Fruit fly (Drosophila melanogaster) whole organism, embryonic: ENCODE measurements around the gene Edg91.

Experiments
- CG10979 ChIP-seq: fragments of 200-800 bp; sonication (Bioruptor generic); optimal IDR thresholded peaks from 2 replicates; lab custom pipeline; 2018; ENCODE audit warnings: missing biosample characterization, mild to moderate bottlenecking, missing genetic modification characterization, moderate library complexity
- CG11696 ChIP-seq: fragments of 200-800 bp; sonication (Bioruptor generic); IDR thresholded peaks from 2 replicates; pipeline ENCODE4 v1.3.6; 2022; ENCODE audit warnings: missing biosample characterization, missing genetic modification characterization
- CG12391 ChIP-seq: fragments of 200-800 bp; sonication (Bioruptor generic); optimal IDR thresholded peaks from 3 replicates; lab custom pipeline; 2018; ENCODE audit warnings: missing biosample characterization, mild to moderate bottlenecking, missing genetic modification characterization, moderate library complexity
- CG13287 ChIP-seq: fragments of 200-800 bp; sonication (Bioruptor generic); IDR thresholded peaks from 2 replicates; pipeline ENCODE4 v1.3.6; 2022; ENCODE audit warnings: missing biosample characterization, missing genetic modification characterization; ENCODE audit not compliant: partially characterized antibody
- CG14710 ChIP-seq: fragments of 200-800 bp; sonication (Bioruptor generic); optimal IDR thresholded peaks from 3 replicates; lab custom pipeline; 2019; ENCODE audit warnings: missing biosample characterization, mild to moderate bottlenecking, missing genetic modification characterization, moderate library complexity
- CG15514 ChIP-seq: fragments of 200-800 bp; sonication (Bioruptor generic); optimal IDR thresholded peaks from 3 replicates; lab custom pipeline; 2017; ENCODE audit warnings: missing biosample characterization, missing genetic modification characterization, mild to moderate bottlenecking, moderate library complexity, missing genetic modification reagents
- CG1603 ChIP-seq: fragments of 200-800 bp; sonication (Bioruptor generic); optimal IDR thresholded peaks from 2 replicates; lab custom pipeline; 2019; ENCODE audit warnings: missing biosample characterization, mild to moderate bottlenecking, missing genetic modification characterization, moderate library complexity
- CG16813 ChIP-seq: fragments of 200-800 bp; sonication (Bioruptor generic); IDR thresholded peaks from 3 replicates; pipeline ENCODE4 v1.3.6; 2022; ENCODE audit warnings: missing biosample characterization, missing genetic modification characterization; ENCODE audit not compliant: partially characterized antibody
- CG1832 ChIP-seq: fragments of 200-800 bp; sonication (Bioruptor generic); optimal IDR thresholded peaks from 2 replicates; lab custom pipeline; 2017; ENCODE audit warnings: missing biosample characterization, mild to moderate bottlenecking, missing genetic modification characterization, inconsistent platforms
- CG2678 ChIP-seq: fragments of 200-800 bp; sonication (Bioruptor generic); optimal IDR thresholded peaks from 3 replicates; lab custom pipeline; 2019; ENCODE audit warnings: missing biosample characterization, mild to moderate bottlenecking, missing genetic modification characterization, moderate library complexity
- CG31365 ChIP-seq: fragments of 200-800 bp; sonication (Bioruptor generic); optimal IDR thresholded peaks from 2 replicates; lab custom pipeline; 2018; ENCODE audit warnings: missing biosample characterization, mild to moderate bottlenecking, missing genetic modification characterization
- CG4617 ChIP-seq: fragments of 200-800 bp; sonication (Bioruptor generic); optimal IDR thresholded peaks from 3 replicates; lab custom pipeline; 2016; ENCODE audit warnings: missing biosample characterization, missing genetic modification characterization, borderline replicate concordance
- CG6791 ChIP-seq: fragments of 200-800 bp; sonication (Bioruptor generic); IDR thresholded peaks from 3 replicates; pipeline ENCODE4 v1.3.6; 2022; ENCODE audit warnings: missing biosample characterization, missing genetic modification characterization; ENCODE audit not compliant: partially characterized antibody
- CG9797 ChIP-seq: fragments of 200-800 bp; sonication (Bioruptor generic); optimal IDR thresholded peaks from 3 replicates; lab custom pipeline; 2018; ENCODE audit warnings: missing biosample characterization, mild to moderate bottlenecking, missing genetic modification characterization
- D19A ChIP-seq: fragments of 200-800 bp; optimal IDR thresholded peaks from 3 replicates; lab custom pipeline; 2019; ENCODE audit warnings: missing biosample characterization, mild to moderate bottlenecking, missing genetic modification characterization, moderate library complexity
- Dll ChIP-seq: fragments of 200-800 bp; sonication (Bioruptor generic); IDR thresholded peaks from 4 replicates; pipeline ENCODE4 v1.3.6; 2022; ENCODE audit warnings: missing biosample characterization, missing genetic modification characterization; ENCODE audit not compliant: partially characterized antibody
- Doc3 ChIP-seq: fragments of 200-800 bp; sonication (Bioruptor generic); IDR thresholded peaks from 3 replicates; pipeline ENCODE4 v1.3.6; 2022; ENCODE audit warnings: missing biosample characterization, missing genetic modification characterization; ENCODE audit not compliant: partially characterized antibody
- Dp ChIP-seq: fragments of 200-800 bp; sonication (Bioruptor generic); optimal IDR thresholded peaks from 2 replicates; lab custom pipeline; 2018; ENCODE audit warnings: missing biosample characterization, mild to moderate bottlenecking, missing genetic modification characterization, moderate library complexity
- Dref ChIP-seq: fragments of 200-800 bp; sonication (Bioruptor generic); IDR thresholded peaks from 2 replicates; pipeline ENCODE4 v1.3.6; 2022; ENCODE audit warnings: missing biosample characterization, missing genetic modification characterization
- Elba2 ChIP-seq: fragments of 200-800 bp; sonication (Bioruptor generic); optimal IDR thresholded peaks from 3 replicates; lab custom pipeline; 2016; ENCODE audit warnings: missing biosample characterization, missing genetic modification characterization
- HmgZ ChIP-seq: fragments of 200-800 bp; sonication (Bioruptor generic); optimal IDR thresholded peaks from 2 replicates; lab custom pipeline; 2018; ENCODE audit warnings: missing biosample characterization, mild to moderate bottlenecking, missing genetic modification characterization
- Hsf ChIP-seq: fragments of 200-800 bp; sonication (Bioruptor generic); optimal IDR thresholded peaks from 3 replicates; lab custom pipeline; 2016; ENCODE audit warnings: missing biosample characterization, missing genetic modification characterization
- MBD-R2 ChIP-seq: fragments of 200-800 bp; sonication (Bioruptor generic); IDR thresholded peaks from 2 replicates; pipeline ENCODE4 v1.3.6; 2022; ENCODE audit warnings: missing biosample characterization, missing genetic modification characterization
- Med ChIP-seq: fragments of 200-800 bp; sonication (Bioruptor generic); peaks from one replicate; lab custom pipeline; 2016; ENCODE audit warnings: missing biosample characterization, missing genetic modification characterization, mild to moderate bottlenecking, inconsistent platforms, moderate library complexity
- Myb ChIP-seq: fragments of 200-800 bp; sonication (Bioruptor generic); optimal IDR thresholded peaks from 2 replicates; lab custom pipeline; 2016; ENCODE audit warnings: missing biosample characterization, missing genetic modification characterization
- NK7.1 ChIP-seq: fragments of 200-800 bp; sonication (Bioruptor generic); optimal IDR thresholded peaks from 3 replicates; lab custom pipeline; 2016; ENCODE audit warnings: missing biosample characterization, missing genetic modification characterization
- Nf-YB ChIP-seq: fragments of 200-800 bp; sonication (Bioruptor generic); optimal IDR thresholded peaks from 3 replicates; lab custom pipeline; 2019; ENCODE audit warnings: missing biosample characterization, mild to moderate bottlenecking, missing genetic modification characterization, moderate library complexity
- Pdp1 ChIP-seq, 2 experiments: fragments of 200-800 bp; sonication (Bioruptor generic); optimal IDR thresholded peaks; 3 replicates each; lab custom pipeline; 2016; ENCODE audit warnings: missing biosample characterization in 2 of 2, missing genetic modification characterization in 2 of 2, mild to moderate bottlenecking in 1 of 2, moderate library complexity in 1 of 2
- Poxn ChIP-seq: fragments of 200-800 bp; sonication (Bioruptor generic); IDR thresholded peaks from 2 replicates; pipeline ENCODE4 v1.3.6; 2022; ENCODE audit warnings: missing biosample characterization, missing genetic modification characterization
- Sin3A ChIP-seq: fragments of >200 bp; optimal IDR thresholded peaks from 2 replicates; lab custom pipeline; 2018
- Sry-δ ChIP-seq: fragments of 200-800 bp; sonication (Bioruptor generic); optimal IDR thresholded peaks from 2 replicates; lab custom pipeline; 2016; ENCODE audit warnings: missing biosample characterization, missing genetic modification characterization
- Stat92E ChIP-seq, 3 experiments: fragments of >200 bp in 2 of 3; fragments of 200-800 bp in 1 of 3; sonication (Bioruptor generic) in 1 of 3; optimal IDR thresholded peaks; 2 replicates each; lab custom pipeline; 2017 to 2019; ENCODE audit warnings: missing biosample characterization in 3 of 3, missing genetic modification characterization in 3 of 3, mild to moderate bottlenecking in 1 of 3, moderate library complexity in 1 of 3
- YL-1 ChIP-seq: fragments of 200-800 bp; sonication (Bioruptor generic); optimal IDR thresholded peaks from 3 replicates; lab custom pipeline; 2017; ENCODE audit warnings: missing biosample characterization, mild to moderate bottlenecking, missing genetic modification characterization
- ab ChIP-seq: fragments of 200-800 bp; sonication (Bioruptor generic); optimal IDR thresholded peaks from 2 replicates; lab custom pipeline; 2016; ENCODE audit warnings: missing biosample characterization, missing genetic modification characterization
- chinmo ChIP-seq: fragments of 200-800 bp; sonication (Bioruptor generic); IDR thresholded peaks from 4 replicates; pipeline ENCODE4 v1.3.6; 2022; ENCODE audit warnings: missing biosample characterization, missing genetic modification characterization; ENCODE audit not compliant: partially characterized antibody
- crol ChIP-seq: fragments of 200-800 bp; sonication (Bioruptor generic); IDR thresholded peaks from 2 replicates; pipeline ENCODE4 v1.3.6; 2022; ENCODE audit warnings: missing biosample characterization, missing genetic modification characterization
- crp ChIP-seq, 2 experiments: fragments of 200-800 bp; sonication (Bioruptor generic); optimal IDR thresholded peaks; 2 replicates in 1 of 2; 3 replicates in 1 of 2; lab custom pipeline; 2017; ENCODE audit warnings: missing biosample characterization in 2 of 2, missing genetic modification characterization in 2 of 2, mild to moderate bottlenecking in 1 of 2, moderate library complexity in 1 of 2
- dpn ChIP-seq, 2 experiments: fragments of 200-800 bp; sonication (Bioruptor generic); optimal IDR thresholded peaks; 3 replicates each; lab custom pipeline; 2016; ENCODE audit warnings: missing biosample characterization in 2 of 2, missing genetic modification characterization in 2 of 2
- gem ChIP-seq: fragments of 200-800 bp; sonication (Bioruptor generic); optimal IDR thresholded peaks from 2 replicates; lab custom pipeline; 2019; ENCODE audit warnings: missing biosample characterization, mild to moderate bottlenecking, missing genetic modification characterization, moderate library complexity
- hb ChIP-seq: fragments of 200-800 bp; sonication (Bioruptor generic); IDR thresholded peaks from 3 replicates; pipeline ENCODE4 v1.3.6; 2022; ENCODE audit warnings: missing biosample characterization, missing genetic modification characterization; ENCODE audit not compliant: partially characterized antibody
- hbn ChIP-seq: fragments of 200-800 bp; sonication (Bioruptor generic); IDR thresholded peaks from 2 replicates; pipeline ENCODE4 v1.3.6; 2022; ENCODE audit warnings: missing biosample characterization, missing genetic modification characterization; ENCODE audit not compliant: partially characterized antibody
- ken ChIP-seq: fragments of 200-800 bp; sonication (Bioruptor generic); IDR thresholded peaks from 3 replicates; pipeline ENCODE4 v1.3.6; 2022; ENCODE audit warnings: missing biosample characterization, missing genetic modification characterization
- nerfin-2 ChIP-seq: fragments of 200-800 bp; sonication (Bioruptor generic); IDR thresholded peaks from 2 replicates; pipeline ENCODE4 v1.3.6; 2022; ENCODE audit warnings: missing biosample characterization, missing genetic modification characterization; ENCODE audit not compliant: partially characterized antibody
- phol ChIP-seq: fragments of 200-800 bp; sonication (Bioruptor generic); optimal IDR thresholded peaks from 3 replicates; lab custom pipeline; 2018; ENCODE audit warnings: missing biosample characterization, mild to moderate bottlenecking, missing genetic modification characterization, moderate library complexity
- run ChIP-seq: fragments of 200-800 bp; sonication (Bioruptor generic); optimal IDR thresholded peaks from 3 replicates; lab custom pipeline; 2018; ENCODE audit warnings: missing biosample characterization, mild to moderate bottlenecking, missing genetic modification characterization
- sqz ChIP-seq: fragments of 200-800 bp; sonication (Bioruptor generic); optimal IDR thresholded peaks from 3 replicates; lab custom pipeline; 2018; ENCODE audit warnings: missing biosample characterization, mild to moderate bottlenecking, missing genetic modification characterization
- stwl ChIP-seq: fragments of 200-800 bp; sonication (Bioruptor generic); optimal IDR thresholded peaks from 3 replicates; lab custom pipeline; 2018; ENCODE audit warnings: missing biosample characterization, mild to moderate bottlenecking, missing genetic modification characterization, moderate library complexity
- wek ChIP-seq: fragments of 200-800 bp; sonication (Bioruptor generic); optimal IDR thresholded peaks from 3 replicates; lab custom pipeline; 2018; ENCODE audit warnings: missing biosample characterization, mild to moderate bottlenecking, missing genetic modification characterization, moderate library complexity
- yki ChIP-seq: fragments of >200 bp; optimal IDR thresholded peaks from 3 replicates; lab custom pipeline; 2018

The Edg91 gene

dm6 chr3R:17605872-17606271 lies 5.4 kb downstream of the Edg91 start, which contains the start of gene sll:
Gene sll (plus strand): TSS chr3R:17606106.
- TF ChIP-seq ab (GFP tag; lab: Kevin White, UChicago) = no peak
- peak; percentile 99 for TF ChIP-seq wek (GFP tag; lab: Kevin White, UChicago)
- no peak for TF ChIP-seq Hsf (GFP tag; lab: Kevin White, UChicago)
- peak; percentile 59 for TF ChIP-seq MBD-R2 (GFP tag; lab: Robert Waterston, UW)
- peak; percentile 7 for TF ChIP-seq CG10979 (tag; lab: Kevin White, UChicago)
- peak; percentile 27 for TF ChIP-seq gem (tag; lab: Kevin White, UChicago)
- TF ChIP-seq Dref (GFP tag; lab: Robert Waterston, UW) = peak; percentile 37
- 0 out of 3 replicates have a peak, but pooled peaks have one; percentile 24 for TF ChIP-seq Doc3 (GFP tag; lab: Robert Waterston, UW)
- TF ChIP-seq CG9797 = peak; percentile 64
- peak; percentile 3 for TF ChIP-seq YL-1 (GFP tag; lab: Kevin White, UChicago)
- peak; percentile 28; the same call in 1 of the 2 replicates for TF ChIP-seq CG13287 (GFP tag; lab: Robert Waterston, UW)
- TF ChIP-seq CG11696 (GFP tag; lab: Robert Waterston, UW) = no peak
- no peak for TF ChIP-seq yki
- TF ChIP-seq Poxn = no peak
- no peak for TF ChIP-seq NK7.1 (GFP tag; lab: Kevin White, UChicago)
- peak; percentile 75 for TF ChIP-seq Med (GFP tag; lab: Kevin White, UChicago)
- TF ChIP-seq nerfin-2 (GFP tag; lab: Robert Waterston, UW) = no peak
- no peak for TF ChIP-seq CG31365 (tag; lab: Kevin White, UChicago)
- TF ChIP-seq CG1603 = peak; percentile 29
- peak; percentile 96 for TF ChIP-seq Myb (GFP tag; lab: Kevin White, UChicago)
- peak in 1 of 2 experiments; percentile 61 for TF ChIP-seq Pdp1 (GFP tag; optimal IDR thresholded peaks at IDR 0.05; lab: Kevin White, UChicago)
- peak; percentile 11 to 79 for TF ChIP-seq crp (GFP tag; optimal IDR thresholded peaks at IDR 0.05; lab: Kevin White, UChicago)
- no peak for TF ChIP-seq run (tag; lab: Kevin White, UChicago)
- TF ChIP-seq Dll (GFP tag; lab: Robert Waterston, UW) = peak; percentile 64; the same call in 2 of the 4 replicates
- no peak for TF ChIP-seq CG1832 (GFP tag; lab: Kevin White, UChicago)
- TF ChIP-seq Dp (GFP tag; lab: Kevin White, UChicago) = peak; percentile 26
- TF ChIP-seq CG4617 (GFP tag; lab: Kevin White, UChicago) = peak; percentile 39
- peak; percentile 14 for TF ChIP-seq CG2678 (tag; lab: Kevin White, UChicago)
- TF ChIP-seq dpn (GFP tag; optimal IDR thresholded peaks at IDR 0.05; lab: Kevin White, UChicago) = no peak
- no peak for TF ChIP-seq D19A (tag; lab: Kevin White, UChicago)
- TF ChIP-seq chinmo (GFP tag; lab: Robert Waterston, UW) = 0 out of 4 replicates have a peak, but pooled peaks have one; percentile 11
- no peak for TF ChIP-seq hbn (GFP tag; lab: Robert Waterston, UW)
- peak; percentile 68 for TF ChIP-seq sqz (GFP tag; lab: Kevin White, UChicago)
- TF ChIP-seq HmgZ = peak; percentile 23
- TF ChIP-seq CG16813 (GFP tag; lab: Robert Waterston, UW) = 0 out of 3 replicates have a peak, but pooled peaks have one; percentile 21
- TF ChIP-seq phol = peak; percentile 25
- TF ChIP-seq Nf-YB = peak; percentile 28
- no peak for TF ChIP-seq crol (GFP tag; lab: Robert Waterston, UW)
- TF ChIP-seq Elba2 (GFP tag; lab: Kevin White, UChicago) = peak; percentile 25
- TF ChIP-seq hb (GFP tag; lab: Robert Waterston, UW) = no peak
- peak; percentile 38 for TF ChIP-seq CG15514 (GFP tag; lab: Kevin White, UChicago)
- TF ChIP-seq stwl = peak; percentile 51
- TF ChIP-seq Stat92E (GFP tag; optimal IDR thresholded peaks at IDR 0.05; lab: Kevin White, UChicago) = no peak
- TF ChIP-seq CG6791 (GFP tag; lab: Robert Waterston, UW) = peak; percentile 51; the same call in 1 of the 3 replicates
- peak; percentile 40 for TF ChIP-seq Sry-δ
- TF ChIP-seq Sin3A (lab: Kevin White, UChicago) = no peak
- peak; percentile 9 for TF ChIP-seq CG12391 (tag; lab: Kevin White, UChicago)
- no peak for TF ChIP-seq ken
- peak; percentile 15 for TF ChIP-seq CG14710 (tag; lab: Kevin White, UChicago)
